Worm (Caenorhabditis elegans) whole organism, L1 larva: ENCODE measurements around the gene ttr-52.

Source experiments
- ets-5 ChIP-seq: fragments of 200-800 bp; sonication (Bioruptor generic); IDR thresholded peaks from 2 replicates; pipeline ENCODE4 v1.3.6; 2022; ENCODE audit warnings: missing genetic modification characterization, missing compliant biosample characterization
- jun-1 ChIP-seq: fragments of 150-350 bp; optimal IDR thresholded peaks from 2 replicates; lab custom pipeline; 2014; ENCODE audit warnings: missing biosample characterization, missing genetic modification reagents, missing genetic modification characterization
- nhr-237 ChIP-seq: fragments of 150-350 bp; optimal IDR thresholded peaks from 2 replicates; lab custom pipeline; 2014; ENCODE audit warnings: missing biosample characterization, missing genetic modification characterization
- nhr-76 ChIP-seq: sonication (generic microtip); optimal IDR thresholded peaks from 2 replicates; lab custom pipeline; 2017; ENCODE audit warnings: missing biosample characterization, missing genetic modification characterization
- unc-86 ChIP-seq: sonication (generic microtip); optimal IDR thresholded peaks from 2 replicates; lab custom pipeline; 2016; ENCODE audit warnings: missing genetic modification characterization, missing compliant biosample characterization

ce11 chrIII:13426036-13426435, 21.5 kb downstream of the ttr-52 start, which contains the start of gene cope-1:
- TF ChIP-seq ets-5 (GFP tag; lab: Robert Waterston, UW) (no peak), nhr-76 (tag; lab: Kevin White, UChicago) (no peak), unc-86 (no peak), jun-1 (no peak), nhr-237 (tag; lab: Kevin White, UChicago) (no peak)
